Fruit fly (Drosophila melanogaster): ENCODE results near the gene CG17207.

DNA sequence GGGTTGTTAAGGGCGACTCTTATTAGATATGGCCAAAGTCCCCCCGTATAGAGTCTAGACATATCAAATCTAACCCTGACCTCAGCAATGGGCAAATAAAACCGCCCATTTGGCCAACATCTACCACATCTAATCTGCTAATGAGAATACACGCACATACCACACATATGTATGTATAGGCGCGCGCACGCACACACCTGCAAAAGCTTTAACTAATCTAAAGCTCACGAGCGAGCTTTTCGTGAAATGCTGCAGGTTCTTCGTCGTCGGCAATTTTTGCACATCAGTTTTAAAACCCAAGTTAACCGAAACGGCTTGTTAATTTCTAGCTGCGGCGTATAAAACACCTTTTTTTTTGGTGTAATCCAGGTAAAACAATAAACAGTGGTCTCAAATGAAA, 4.8 kb upstream of the CG17207 start:
- TF ChIP-seq CG14655 (GFP tag; optimal IDR thresholded peaks at IDR 0.05) (no peak), CG17806 (tag; optimal IDR thresholded peaks at IDR 0.05) (no peak), Pif1A (GFP tag; optimal IDR thresholded peaks at IDR 0.05) (no peak), CG13204 (GFP tag; optimal IDR thresholded peaks at IDR 0.05) (no peak), CG8159 (tag; optimal IDR thresholded peaks at IDR 0.05) (no peak), CG10348 (GFP tag; IDR thresholded peaks at IDR 0.05) (no peak), Ets98B (GFP tag; IDR thresholded peaks at IDR 0.05) (no peak), gl (tag; optimal IDR thresholded peaks at IDR 0.05) (no peak), CG8301 (tag; optimal IDR thresholded peaks at IDR 0.05) (no peak), CG15710 (tag; optimal IDR thresholded peaks at IDR 0.05) (no peak), CG4496 (GFP tag; IDR thresholded peaks at IDR 0.05) (no peak), CG34367 (tag; optimal IDR thresholded peaks at IDR 0.05) (no peak), CG12605 (GFP tag; IDR thresholded peaks at IDR 0.05) (no peak), Snoo (tag; optimal IDR thresholded peaks at IDR 0.05) (no peak)
